Fruit fly (Drosophila melanogaster): ENCODE results near the gene barr.
A peak's percentile ranks its signal among the peaks of the same experiment; 100 is the strongest.

- TF ChIP-seq esn (GFP tag; optimal IDR thresholded peaks at IDR 0.05) (peak; percentile 1), CG8632 (GFP tag; optimal IDR thresholded peaks at IDR 0.05) (no peak), cyc (GFP tag; optimal IDR thresholded peaks at IDR 0.05) (no peak), CG1621 (tag; optimal IDR thresholded peaks at IDR 0.05) (no peak), spab (GFP tag; optimal IDR thresholded peaks at IDR 0.05) (no peak), CG6163 (GFP tag; IDR thresholded peaks at IDR 0.05) (no peak), CG10631 (GFP tag; optimal IDR thresholded peaks at IDR 0.05) (no peak), pdm3 (GFP tag; optimal IDR thresholded peaks at IDR 0.05) (no peak), OdsH (GFP tag; optimal IDR thresholded peaks at IDR 0.05) (no peak), CG3919 (GFP tag; optimal IDR thresholded peaks at IDR 0.05) (peak; percentile 29), fd85E (GFP tag; optimal IDR thresholded peaks at IDR 0.05) (no peak)
Measured at dm6 chr2L:20066233-20066650, 5.1 kb upstream of the barr start, which contains the start of gene bwa.
